Worm (Caenorhabditis elegans): ENCODE results near the gene nlp-14.

nlp-14 gene

ce11 chrX:8917730-8918129 lies 1.5 kb downstream of the nlp-14 start:
- TF ChIP-seq flt-1 (GFP tag; IDR thresholded peaks at IDR 0.05) (no peak), hmg-4 (GFP tag; optimal IDR thresholded peaks at IDR 0.05) (no peak), B0310.2 (tag; optimal IDR thresholded peaks at IDR 0.05) (no peak), hmbx-1 (tag; optimal IDR thresholded peaks at IDR 0.05) (no peak), tbx-37 (GFP tag; conservative IDR thresholded peaks at IDR 0.05) (no peak), ceh-36 (tag; optimal IDR thresholded peaks at IDR 0.05) (no peak)

DNA sequence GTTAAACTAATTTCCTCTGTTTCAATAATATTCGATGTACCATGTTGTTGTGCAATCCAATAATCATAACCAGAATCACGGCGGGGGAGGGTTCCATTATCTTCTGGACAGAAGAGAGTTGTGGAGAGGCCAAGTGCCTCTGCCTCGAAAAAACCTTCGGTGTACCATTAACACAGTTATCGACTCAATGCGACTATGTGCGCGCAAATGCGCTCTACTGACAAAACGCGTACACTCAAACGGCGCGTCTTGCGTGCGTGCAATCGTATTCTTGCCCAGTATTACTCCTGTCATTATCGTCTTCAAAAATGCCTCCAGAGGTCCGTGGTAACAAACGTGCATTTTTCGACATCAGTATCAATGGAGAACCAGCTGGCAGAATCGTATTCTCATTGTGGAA lies 8.1 kb downstream of the nlp-14 start, which contains the start of gene cyn-8:
TSS of gene cyn-8 (plus strand) at position 217 of the 400 bp plus-strand sequence.
- TF ChIP-seq flt-1 (GFP tag; IDR thresholded peaks at IDR 0.05) (peak; percentile 42; the same call in 1 of the 2 replicates), B0310.2 (tag; optimal IDR thresholded peaks at IDR 0.05) (no peak), hmg-4 (GFP tag; optimal IDR thresholded peaks at IDR 0.05) (peak; percentile 58)

DNA sequence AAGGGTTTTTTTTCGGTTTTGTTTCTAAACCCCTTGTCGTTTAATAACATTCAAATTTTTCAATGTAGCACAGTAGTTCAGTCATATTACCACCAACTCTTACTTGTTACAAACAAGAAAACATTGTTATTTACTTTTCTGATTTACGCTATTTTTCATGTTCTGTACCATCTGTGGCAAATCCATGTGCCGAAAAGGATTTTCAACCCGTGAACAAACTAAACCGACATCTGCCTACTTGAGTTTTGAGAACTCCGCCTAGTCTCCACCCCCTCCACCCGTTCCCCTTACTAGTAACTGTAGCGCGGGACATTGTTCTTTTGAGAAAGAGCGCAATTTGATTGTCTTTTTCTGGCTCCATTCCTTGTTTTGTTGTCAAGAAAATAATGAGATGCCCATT lies 14.1 kb downstream of the nlp-14 start, which contains the start of gene ensh-1:
TSS of gene ensh-1 (plus strand) at position 301 of the 400 bp plus-strand sequence.
- TF ChIP-seq scrt-1 (GFP tag; IDR thresholded peaks at IDR 0.05) (no peak), aly-1 (tag; optimal IDR thresholded peaks at IDR 0.05) (no peak), tbx-11 (GFP tag; IDR thresholded peaks at IDR 0.05) (no peak)

DNA sequence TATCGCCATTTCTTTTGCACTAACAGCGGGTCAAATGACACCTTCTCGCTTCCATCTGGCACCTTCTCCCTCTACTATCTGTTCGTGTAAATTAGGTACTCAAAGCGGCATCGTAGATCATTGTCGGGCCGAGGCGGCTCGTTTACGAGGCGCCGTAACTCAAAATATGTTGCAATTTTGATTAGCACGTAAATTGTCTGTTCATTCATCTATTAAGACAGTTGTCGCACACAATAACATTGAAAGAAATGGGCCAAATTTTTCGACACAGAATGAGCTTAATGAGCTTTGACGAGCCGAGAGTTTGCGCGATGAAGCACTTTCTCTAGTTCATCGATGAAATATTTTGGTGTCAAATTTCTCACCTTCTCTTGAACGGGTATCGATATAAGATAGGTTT lies 16.3 kb downstream of the nlp-14 start:
- TF ChIP-seq ama-1 (optimal IDR thresholded peaks at IDR 0.05) (no peak), ceh-36 (tag; optimal IDR thresholded peaks at IDR 0.05) (no peak), ets-7 (tag; optimal IDR thresholded peaks at IDR 0.05) (no peak), sea-1 (GFP tag; conservative IDR thresholded peaks at IDR 0.05) (no peak), ceh-13 (GFP tag; optimal IDR thresholded peaks at IDR 0.05) (no peak), tbx-11 (GFP tag; IDR thresholded peaks at IDR 0.05) (no peak), tra-4 (tag; optimal IDR thresholded peaks at IDR 0.05) (no peak), pes-1 (GFP tag; IDR thresholded peaks at IDR 0.05) (no peak)

DNA sequence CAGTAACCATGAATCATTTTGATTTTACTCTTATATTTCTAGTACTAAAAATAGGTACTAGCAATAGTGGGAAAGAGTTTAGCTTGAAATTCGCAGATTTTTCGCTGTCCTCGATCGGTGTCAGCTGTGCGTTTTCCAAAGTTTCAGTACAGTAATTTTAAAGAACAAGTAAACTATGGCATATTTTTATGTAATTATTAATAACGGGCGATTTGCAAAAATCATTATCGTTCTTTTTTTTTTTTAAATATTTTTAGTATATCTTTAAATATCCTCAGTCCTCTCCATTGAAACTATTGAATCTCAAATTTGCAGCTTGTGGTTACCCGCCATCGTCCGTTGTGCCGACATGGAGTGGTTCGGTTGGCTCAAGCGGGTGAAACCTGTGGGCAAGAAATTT lies 26.4 kb downstream of the nlp-14 start, which contains the start of gene C13E3.1:
TSS of gene C13E3.1 (plus strand) at position 301 of the 400 bp plus-strand sequence.
- TF ChIP-seq scrt-1 (GFP tag; IDR thresholded peaks at IDR 0.05), result no peak
- TF ChIP-seq hnd-1 (tag; optimal IDR thresholded peaks at IDR 0.05), result no peak
- no peak for TF ChIP-seq ama-1 (optimal IDR thresholded peaks at IDR 0.05)
- TF ChIP-seq hmg-4 (GFP tag; optimal IDR thresholded peaks at IDR 0.05), result no peak
- no peak for TF ChIP-seq ets-7 (tag; optimal IDR thresholded peaks at IDR 0.05)
- TF ChIP-seq flt-1 (GFP tag; IDR thresholded peaks at IDR 0.05), result no peak
- TF ChIP-seq B0310.2 (tag; optimal IDR thresholded peaks at IDR 0.05), result no peak
- TF ChIP-seq tra-4 (tag; optimal IDR thresholded peaks at IDR 0.05), result no peak
- TF ChIP-seq F13C5.2 (tag; optimal IDR thresholded peaks at IDR 0.05), result no peak
- TF ChIP-seq pes-1 (GFP tag; IDR thresholded peaks at IDR 0.05), result no peak
- TF ChIP-seq ceh-13 (GFP tag; optimal IDR thresholded peaks at IDR 0.05), result no peak
- TF ChIP-seq ceh-36 (tag; optimal IDR thresholded peaks at IDR 0.05), result no peak
- no peak for TF ChIP-seq tbx-37 (GFP tag; conservative IDR thresholded peaks at IDR 0.05)
- TF ChIP-seq tbx-11 (GFP tag; IDR thresholded peaks at IDR 0.05), result no peak
- no peak for TF ChIP-seq hmbx-1 (tag; optimal IDR thresholded peaks at IDR 0.05)

DNA sequence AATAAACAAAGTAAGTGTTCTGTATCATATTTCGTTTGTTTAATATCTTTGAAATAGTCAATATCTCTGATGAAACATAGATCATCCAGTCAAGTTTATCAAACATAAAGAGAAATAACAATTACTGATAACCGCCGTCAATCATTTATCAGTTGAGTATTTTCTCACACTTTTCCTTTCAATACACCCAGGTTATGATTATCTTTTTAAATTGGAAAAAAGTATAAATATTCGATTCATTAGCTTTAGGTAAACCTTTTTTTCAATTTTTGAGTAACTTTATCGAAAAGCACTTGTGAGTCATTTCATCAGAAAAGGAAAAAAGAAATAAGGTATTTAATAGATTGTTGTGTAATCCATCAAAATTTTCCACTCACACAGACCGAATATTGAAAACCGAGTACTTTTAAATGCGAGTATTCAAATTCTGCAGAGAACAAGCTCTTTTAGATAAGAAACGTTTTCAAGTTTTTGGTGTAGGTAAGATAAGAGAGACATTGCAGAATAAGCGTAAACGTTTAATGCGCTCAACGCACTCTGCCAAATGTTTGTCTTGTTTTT lies 27.8 kb downstream of the nlp-14 start:
- TF ChIP-seq tbx-11 (GFP tag; IDR thresholded peaks at IDR 0.05) (no peak), hmg-4 (GFP tag; optimal IDR thresholded peaks at IDR 0.05) (no peak), ceh-13 (GFP tag; optimal IDR thresholded peaks at IDR 0.05) (no peak), ama-1 (optimal IDR thresholded peaks at IDR 0.05) (no peak), flt-1 (GFP tag; IDR thresholded peaks at IDR 0.05) (no peak), hmbx-1 (tag; optimal IDR thresholded peaks at IDR 0.05) (no peak), B0310.2 (tag; optimal IDR thresholded peaks at IDR 0.05) (no peak), scrt-1 (GFP tag; IDR thresholded peaks at IDR 0.05) (no peak), F13C5.2 (tag; optimal IDR thresholded peaks at IDR 0.05) (no peak), tbx-37 (GFP tag; conservative IDR thresholded peaks at IDR 0.05) (no peak), ceh-36 (tag; optimal IDR thresholded peaks at IDR 0.05) (no peak), ets-7 (tag; optimal IDR thresholded peaks at IDR 0.05) (no peak), tra-4 (tag; optimal IDR thresholded peaks at IDR 0.05) (no peak), aly-1 (tag; optimal IDR thresholded peaks at IDR 0.05) (no peak), pes-1 (GFP tag; IDR thresholded peaks at IDR 0.05) (no peak), hnd-1 (tag; optimal IDR thresholded peaks at IDR 0.05) (no peak), sea-1 (GFP tag; conservative IDR thresholded peaks at IDR 0.05) (no peak)

DNA sequence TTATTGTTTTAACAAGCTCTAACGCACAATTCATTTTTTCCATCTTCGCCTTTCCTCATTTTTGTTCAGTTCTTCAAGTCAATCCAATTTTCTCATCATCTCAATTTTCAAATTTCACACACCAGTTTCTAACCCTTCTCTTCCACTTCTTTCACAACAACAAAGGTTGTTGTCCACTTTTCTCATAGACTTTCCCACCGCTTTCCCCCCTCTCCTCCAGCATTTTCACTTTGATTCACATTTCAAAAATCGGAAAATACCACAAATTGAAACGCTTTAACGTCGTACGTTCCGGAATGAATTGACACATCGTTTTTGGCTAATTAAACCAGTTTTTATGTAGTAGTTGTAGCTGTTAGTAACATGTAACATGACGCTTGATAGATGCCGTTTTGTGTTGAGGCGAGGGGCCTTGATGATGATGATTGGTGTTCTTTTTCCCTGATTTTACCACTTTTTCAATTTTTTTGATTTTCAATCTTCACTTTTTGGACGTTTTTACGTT lies 28.9 kb downstream of the nlp-14 start:
- TF ChIP-seq tra-4 (tag; optimal IDR thresholded peaks at IDR 0.05) (no peak), ets-7 (tag; optimal IDR thresholded peaks at IDR 0.05) (no peak), hmg-4 (GFP tag; optimal IDR thresholded peaks at IDR 0.05) (no peak), flt-1 (GFP tag; IDR thresholded peaks at IDR 0.05) (no peak), hmbx-1 (tag; optimal IDR thresholded peaks at IDR 0.05) (no peak), ama-1 (optimal IDR thresholded peaks at IDR 0.05) (no peak), sea-1 (GFP tag; conservative IDR thresholded peaks at IDR 0.05) (no peak), F13C5.2 (tag; optimal IDR thresholded peaks at IDR 0.05) (no peak), aly-1 (tag; optimal IDR thresholded peaks at IDR 0.05) (no peak), ceh-13 (GFP tag; optimal IDR thresholded peaks at IDR 0.05) (no peak)

DNA sequence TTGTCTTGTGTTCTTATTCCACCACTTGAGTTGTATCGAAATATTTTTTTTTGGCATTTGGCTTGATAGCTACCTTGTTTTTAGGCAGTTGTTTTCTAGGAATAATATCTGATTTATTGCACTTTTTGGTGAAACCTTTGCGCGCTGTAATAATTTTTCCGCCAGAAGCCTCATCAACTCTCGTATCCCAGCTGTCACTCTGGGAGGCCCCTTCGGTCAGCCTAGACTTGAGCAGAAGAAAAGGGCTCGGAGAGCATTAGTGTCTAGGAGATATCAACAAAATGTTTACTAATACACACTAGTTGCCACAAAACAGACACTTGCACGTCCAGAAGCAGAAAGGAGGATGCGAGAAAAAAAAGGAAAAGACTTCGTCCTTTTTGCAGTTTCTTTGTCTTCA lies 30.4 kb downstream of the nlp-14 start:
- no peak for TF ChIP-seq tbx-37 (GFP tag; conservative IDR thresholded peaks at IDR 0.05)

Measured in whole organism, early embryonic.